Worm (Caenorhabditis elegans): Measurements from ENCODE around the gene srx-108.

The srx-108 gene

DNA sequence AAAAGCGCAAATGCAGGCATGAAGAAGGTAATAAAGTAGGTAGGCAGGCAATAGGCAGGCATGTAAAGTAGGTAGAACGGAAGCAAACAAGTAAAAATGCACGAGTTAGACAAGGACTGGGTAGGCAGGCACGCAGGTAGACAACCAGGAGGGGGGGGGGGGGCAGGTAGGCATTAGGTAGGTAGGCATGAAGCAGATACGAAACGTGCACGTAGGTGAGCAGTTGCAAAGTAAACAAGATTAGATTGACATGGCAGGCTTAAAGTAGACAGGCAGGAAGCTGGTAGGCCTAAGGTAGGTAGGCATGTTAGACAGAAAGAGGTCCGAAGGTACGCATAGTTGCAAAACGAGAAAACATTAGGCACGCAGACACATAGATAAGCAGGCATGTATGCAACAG is 26.4 kb upstream of the srx-108 start:
- TF ChIP-seq unc-62 (GFP tag; optimal IDR thresholded peaks at IDR 0.05 in 1 of 2) (peak in 1 of 2 experiments; percentile 92), unc-62 (tag; optimal IDR thresholded peaks at IDR 0.05) (no peak), unc-39 (tag; optimal IDR thresholded peaks at IDR 0.05) (no peak)

DNA sequence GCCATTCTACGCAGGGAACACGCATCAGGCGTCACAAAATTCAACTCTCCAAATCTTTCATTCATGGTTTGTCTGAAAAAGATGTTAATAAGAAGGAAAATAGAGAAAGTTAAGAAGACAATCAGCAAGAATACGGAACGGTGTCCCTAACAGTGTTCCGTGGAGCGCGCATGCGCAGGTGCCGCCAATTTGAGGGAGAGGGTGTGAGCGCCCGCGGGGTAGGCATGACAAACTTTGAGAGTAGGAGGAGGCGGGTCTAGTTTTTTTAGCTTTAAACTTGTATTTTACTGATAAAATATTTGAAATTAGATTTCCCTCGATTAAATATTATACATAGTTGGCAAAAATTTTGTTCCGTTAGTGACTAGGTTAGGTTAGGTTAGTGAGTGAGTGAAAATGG is 25.1 kb upstream of the srx-108 start:
- TF ChIP-seq lin-15B (tag; optimal IDR thresholded peaks at IDR 0.05) (no peak), hlh-11 (tag; optimal IDR thresholded peaks at IDR 0.05) (no peak), ceh-32 (tag; optimal IDR thresholded peaks at IDR 0.05; ENCODE audit: poor library complexity) (no peak)

- TF ChIP-seq Y75B8A.6 (GFP tag; IDR thresholded peaks at IDR 0.05) (no peak), attf-4 (tag; optimal IDR thresholded peaks at IDR 0.05) (no peak), F10B5.3 (tag; optimal IDR thresholded peaks at IDR 0.05) (no peak), lsy-2 (tag; optimal IDR thresholded peaks at IDR 0.05) (no peak), mxl-3 (GFP tag; optimal IDR thresholded peaks at IDR 0.05) (no peak), R02D3.7 (tag; optimal IDR thresholded peaks at IDR 0.05) (no peak), fos-1 (tag; optimal IDR thresholded peaks at IDR 0.05) (no peak), dve-1 (tag; optimal IDR thresholded peaks at IDR 0.05; ENCODE audit: insufficient read depth) (no peak), T26A8.4 (GFP tag; IDR thresholded peaks at IDR 0.05) (no peak), rbr-2 (tag; optimal IDR thresholded peaks at IDR 0.05) (no peak), mdl-1 (tag; optimal IDR thresholded peaks at IDR 0.05) (no peak), lin-29 (GFP tag; IDR thresholded peaks at IDR 0.05) (no peak), Y48G9A.11 (GFP tag; IDR thresholded peaks at IDR 0.05) (no peak), hlh-11 (tag; optimal IDR thresholded peaks at IDR 0.05) (no peak), aly-2 (tag; optimal IDR thresholded peaks at IDR 0.05) (no peak), tra-1 (GFP tag; IDR thresholded peaks at IDR 0.05) (no peak), dpl-1 (GFP tag; optimal IDR thresholded peaks at IDR 0.05) (no peak)
Observed at ce11 chrII:3681365-3682083, 23.9 kb upstream of the srx-108 start, which contains the start of gene F19B10.10. Gene F19B10.10, minus strand, starts transcription at chrII:3681415.

DNA sequence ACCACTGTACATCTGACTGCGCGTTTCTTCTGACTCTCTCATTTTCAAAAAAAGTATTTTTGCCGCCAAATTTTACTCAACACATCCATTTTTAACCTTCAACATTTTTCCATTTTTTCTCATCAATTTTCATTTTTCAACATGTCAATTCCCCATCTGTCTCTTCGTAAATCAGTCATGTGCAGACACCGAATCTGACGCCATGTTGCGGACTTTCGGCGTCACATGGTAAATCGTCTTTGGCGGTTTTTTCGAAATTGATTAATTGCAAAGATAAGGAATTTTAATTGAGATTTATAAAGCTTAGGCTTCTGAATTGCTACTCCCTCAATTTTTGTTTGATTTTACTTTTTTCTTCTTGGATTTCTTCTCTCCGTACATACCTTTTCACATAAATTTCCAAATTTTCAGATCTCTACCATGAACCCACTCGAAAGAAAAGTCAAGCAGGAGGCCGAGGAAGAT is 22.6 kb upstream of the srx-108 start, which contains the start of gene F19B10.1:
F19B10.1 (plus strand) TSS at position 415 of the 465 bp plus-strand sequence.
- TF ChIP-seq mes-2 (tag; optimal IDR thresholded peaks at IDR 0.05; ENCODE audit: poor library complexity, severe bottlenecking): peak; percentile 86
- TF ChIP-seq daf-8 (GFP tag; IDR thresholded peaks at IDR 0.05): no peak
- peak; percentile 93 for TF ChIP-seq dpl-1 (GFP tag; optimal IDR thresholded peaks at IDR 0.05)
- TF ChIP-seq ZK546.5 (tag; optimal IDR thresholded peaks at IDR 0.05): no peak
- TF ChIP-seq aha-1 (tag): no peak
- peak; percentile 9 for TF ChIP-seq nhr-25 (tag; optimal IDR thresholded peaks at IDR 0.05; ENCODE audit: borderline replicate concordance, insufficient read depth)
- no peak for TF ChIP-seq nhr-102 (tag; optimal IDR thresholded peaks at IDR 0.05)
- TF ChIP-seq php-3 (GFP tag; IDR thresholded peaks at IDR 0.05): no peak
- TF ChIP-seq daf-16 (GFP tag; optimal IDR thresholded peaks at IDR 0.05): no peak
- no peak for TF ChIP-seq daf-16 (tag; optimal IDR thresholded peaks at IDR 0.05)
- no peak for TF ChIP-seq nhr-10 (tag; optimal IDR thresholded peaks at IDR 0.05)
- peak; percentile 71 for TF ChIP-seq nhr-28 (tag; optimal IDR thresholded peaks at IDR 0.05)
- peak in 1 of 2 experiments; percentile 66 for TF ChIP-seq mdl-1 (tag; optimal IDR thresholded peaks at IDR 0.05)
- peak; percentile 45 for TF ChIP-seq R02D3.7 (tag; optimal IDR thresholded peaks at IDR 0.05)
- TF ChIP-seq gei-8 (GFP tag; optimal IDR thresholded peaks at IDR 0.05): no peak
- peak; percentile 3 for TF ChIP-seq pqm-1 (tag; optimal IDR thresholded peaks at IDR 0.05)
- TF ChIP-seq mdt-29 (GFP tag; IDR thresholded peaks at IDR 0.05): no peak
- peak; percentile 74 for TF ChIP-seq hlh-11 (tag; optimal IDR thresholded peaks at IDR 0.05)
- TF ChIP-seq ces-1 (GFP tag; optimal IDR thresholded peaks at IDR 0.05): no peak
- peak; percentile 100 for TF ChIP-seq hlh-30 (tag; optimal IDR thresholded peaks at IDR 0.05; ENCODE audit: insufficient read depth)
- TF ChIP-seq ceh-20 (GFP tag; IDR thresholded peaks at IDR 0.05): peak; percentile 24; the same call in 1 of the 2 replicates
- peak; percentile 85 for TF ChIP-seq duxl-1 (tag; optimal IDR thresholded peaks at IDR 0.05; ENCODE audit: poor library complexity)
- no peak for TF ChIP-seq vab-7 (GFP tag; IDR thresholded peaks at IDR 0.05)
- TF ChIP-seq nhr-76 (tag; optimal IDR thresholded peaks at IDR 0.05): no peak
- TF ChIP-seq Y75B8A.6 (GFP tag; IDR thresholded peaks at IDR 0.05): no peak
- TF ChIP-seq madf-9 (GFP tag; conservative IDR thresholded peaks at IDR 0.05): no peak
- no peak for TF ChIP-seq snpc-4 (tag; optimal IDR thresholded peaks at IDR 0.05)
- TF ChIP-seq lin-38 (GFP tag; IDR thresholded peaks at IDR 0.05): no peak
- TF ChIP-seq mxl-3 (GFP tag; optimal IDR thresholded peaks at IDR 0.05): peak; percentile 63
